Worm (Caenorhabditis elegans) whole organism, L4/young adult: ENCODE results near the gene pdfr-1.

ENCODE experiments used
- W03F9.2 ChIP-seq: fragments of 150-350 bp; optimal IDR thresholded peaks from 2 replicates; lab custom pipeline; 2014; ENCODE audit warnings: missing biosample characterization, missing genetic modification characterization
- him-1 ChIP-seq: sonication (generic microtip); optimal IDR thresholded peaks from 2 replicates; lab custom pipeline; 2016; ENCODE audit warnings: missing genotype, missing genetic modification reagents, missing genetic modification characterization, missing compliant biosample characterization

ce11 chrIII:6608101-6608672 is 43.7 kb downstream of the pdfr-1 start, which contains the start of the genes mdh-2 and F20H11.4:
- TF ChIP-seq him-1 (tag; lab: Kevin White, UChicago) (peak; percentile 5), W03F9.2 (tag; lab: Kevin White, UChicago) (peak; percentile 85)
